Worm (Caenorhabditis elegans): ENCODE data around the gene ast-1.

ast-1 gene

DNA sequence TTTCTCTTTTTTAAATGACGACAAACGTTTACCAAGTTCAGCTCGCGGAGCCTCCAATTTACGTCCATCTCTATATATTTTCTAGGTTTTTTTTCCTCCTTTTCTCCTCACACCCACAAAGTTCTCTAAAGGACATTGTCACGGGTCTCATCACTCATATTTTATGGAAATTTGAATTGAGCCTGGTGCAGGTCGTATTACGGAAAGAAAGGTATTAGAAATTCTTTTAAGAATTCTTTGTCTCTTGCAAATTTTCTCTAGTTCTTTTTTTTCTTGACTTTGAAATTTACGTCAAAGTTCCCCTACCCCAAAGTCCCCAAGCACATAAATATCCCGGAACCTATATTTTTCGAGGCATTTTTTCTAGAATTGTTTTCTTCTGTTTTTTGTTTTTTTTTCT, 16.7 kb downstream of the ast-1 start:
- TF ChIP-seq ceh-13 (GFP tag; optimal IDR thresholded peaks at IDR 0.05) = no peak
- TF ChIP-seq pes-1 (GFP tag; IDR thresholded peaks at IDR 0.05) = no peak
- no peak for TF ChIP-seq flt-1 (GFP tag; IDR thresholded peaks at IDR 0.05)
- no peak for TF ChIP-seq tbx-11 (GFP tag; IDR thresholded peaks at IDR 0.05)
- TF ChIP-seq aly-1 (tag; optimal IDR thresholded peaks at IDR 0.05) = no peak
- no peak for TF ChIP-seq F13C5.2 (tag; optimal IDR thresholded peaks at IDR 0.05)
- TF ChIP-seq hnd-1 (tag; optimal IDR thresholded peaks at IDR 0.05) = no peak
- no peak for TF ChIP-seq tra-4 (tag; optimal IDR thresholded peaks at IDR 0.05)
- TF ChIP-seq ets-7 (tag; optimal IDR thresholded peaks at IDR 0.05) = no peak
- TF ChIP-seq tbx-37 (GFP tag; conservative IDR thresholded peaks at IDR 0.05) = no peak
- TF ChIP-seq B0310.2 (tag; optimal IDR thresholded peaks at IDR 0.05) = no peak
- TF ChIP-seq ceh-36 (tag; optimal IDR thresholded peaks at IDR 0.05) = no peak
- no peak for TF ChIP-seq hmbx-1 (tag; optimal IDR thresholded peaks at IDR 0.05)
- TF ChIP-seq ama-1 (optimal IDR thresholded peaks at IDR 0.05) = no peak
- TF ChIP-seq scrt-1 (GFP tag; IDR thresholded peaks at IDR 0.05) = no peak
- no peak for TF ChIP-seq sea-1 (GFP tag; conservative IDR thresholded peaks at IDR 0.05)
- TF ChIP-seq hmg-4 (GFP tag; optimal IDR thresholded peaks at IDR 0.05) = no peak

DNA sequence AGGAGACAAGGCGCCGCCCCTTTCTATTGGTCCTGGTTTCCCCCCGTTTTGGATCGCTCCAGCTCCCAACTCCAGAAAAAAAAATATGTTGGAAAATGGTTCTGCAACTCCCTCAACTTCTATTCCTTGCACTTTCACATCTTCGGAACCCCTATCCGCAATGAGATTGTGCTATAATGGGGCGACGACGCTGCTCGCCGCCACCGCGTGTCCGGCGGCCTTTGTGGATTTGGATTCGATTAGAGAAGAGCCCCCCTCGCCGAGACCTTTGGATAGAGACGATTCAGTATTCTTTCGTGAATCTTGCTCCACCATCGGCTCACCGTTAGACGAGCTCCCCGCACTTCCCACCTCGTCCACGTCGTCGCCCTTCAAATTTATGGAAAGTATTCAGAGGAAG, 28.0 kb downstream of the ast-1 start:
- TF ChIP-seq tra-4 (tag; optimal IDR thresholded peaks at IDR 0.05) (no peak), flt-1 (GFP tag; IDR thresholded peaks at IDR 0.05) (no peak), ets-7 (tag; optimal IDR thresholded peaks at IDR 0.05) (no peak), B0310.2 (tag; optimal IDR thresholded peaks at IDR 0.05) (no peak)

DNA sequence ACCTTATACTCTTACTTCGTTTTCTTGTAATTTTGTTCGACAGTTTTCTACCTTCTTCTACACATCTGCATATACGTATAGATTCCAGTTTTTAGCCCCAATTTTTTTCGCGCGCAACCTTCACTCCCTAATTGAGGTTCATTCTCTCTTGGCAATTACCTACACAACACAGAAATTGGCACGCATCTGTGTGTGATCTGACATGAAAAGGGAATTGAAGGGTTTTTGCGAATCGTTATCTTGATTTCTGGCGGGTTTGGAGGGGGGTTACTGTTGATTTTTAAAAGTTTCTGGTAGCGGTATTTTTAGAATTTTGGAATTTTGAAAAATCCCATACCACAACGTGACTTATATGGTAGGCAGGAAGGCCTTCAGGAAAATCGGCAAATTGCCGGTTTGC, 32.4 kb downstream of the ast-1 start:
- TF ChIP-seq hnd-1 (tag; optimal IDR thresholded peaks at IDR 0.05) (no peak), ceh-36 (tag; optimal IDR thresholded peaks at IDR 0.05) (no peak), ama-1 (optimal IDR thresholded peaks at IDR 0.05) (no peak), pes-1 (GFP tag; IDR thresholded peaks at IDR 0.05) (no peak), ceh-13 (GFP tag; optimal IDR thresholded peaks at IDR 0.05) (no peak), tbx-11 (GFP tag; IDR thresholded peaks at IDR 0.05) (no peak), B0310.2 (tag; optimal IDR thresholded peaks at IDR 0.05) (no peak), sea-1 (GFP tag; conservative IDR thresholded peaks at IDR 0.05) (no peak), ets-7 (tag; optimal IDR thresholded peaks at IDR 0.05) (no peak), aly-1 (tag; optimal IDR thresholded peaks at IDR 0.05) (no peak), F13C5.2 (tag; optimal IDR thresholded peaks at IDR 0.05) (no peak), tbx-37 (GFP tag; conservative IDR thresholded peaks at IDR 0.05) (no peak), hmbx-1 (tag; optimal IDR thresholded peaks at IDR 0.05) (no peak), flt-1 (GFP tag; IDR thresholded peaks at IDR 0.05) (no peak)

DNA sequence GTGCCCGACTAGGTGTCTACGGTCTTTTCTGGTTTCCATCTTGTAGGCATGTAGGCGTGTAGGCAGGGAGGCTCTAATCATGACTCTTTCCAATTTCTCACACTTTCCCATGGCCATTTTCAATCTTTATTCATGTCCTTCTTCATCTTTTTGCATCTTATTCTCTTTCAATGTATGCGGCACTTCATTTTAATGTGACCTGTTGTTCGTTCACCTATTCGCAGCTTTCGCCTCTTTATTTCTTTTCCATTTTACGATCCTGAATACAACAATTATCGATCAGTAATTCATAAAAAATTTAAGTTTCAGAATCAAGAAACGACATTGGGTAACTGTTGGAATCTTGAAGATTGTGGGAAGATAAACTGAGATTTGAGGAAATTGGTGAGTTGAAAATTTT, 34.7 kb downstream of the ast-1 start, which contains the start of gene rhgf-2:
TSS of gene rhgf-2 (plus strand) at position 301 of the 400 bp plus-strand sequence.
- TF ChIP-seq pes-1 (GFP tag; IDR thresholded peaks at IDR 0.05) (no peak), scrt-1 (GFP tag; IDR thresholded peaks at IDR 0.05) (no peak), sea-1 (GFP tag; conservative IDR thresholded peaks at IDR 0.05) (no peak), ceh-36 (tag; optimal IDR thresholded peaks at IDR 0.05) (no peak), ets-7 (tag; optimal IDR thresholded peaks at IDR 0.05) (no peak), ama-1 (optimal IDR thresholded peaks at IDR 0.05) (no peak), tra-4 (tag; optimal IDR thresholded peaks at IDR 0.05) (no peak), tbx-37 (GFP tag; conservative IDR thresholded peaks at IDR 0.05) (no peak), tbx-11 (GFP tag; IDR thresholded peaks at IDR 0.05) (no peak), ceh-13 (GFP tag; optimal IDR thresholded peaks at IDR 0.05) (no peak), B0310.2 (tag; optimal IDR thresholded peaks at IDR 0.05) (no peak), aly-1 (tag; optimal IDR thresholded peaks at IDR 0.05) (no peak), F13C5.2 (tag; optimal IDR thresholded peaks at IDR 0.05) (no peak), hmbx-1 (tag; optimal IDR thresholded peaks at IDR 0.05) (no peak), flt-1 (GFP tag; IDR thresholded peaks at IDR 0.05) (no peak), hmg-4 (GFP tag; optimal IDR thresholded peaks at IDR 0.05) (no peak)

DNA sequence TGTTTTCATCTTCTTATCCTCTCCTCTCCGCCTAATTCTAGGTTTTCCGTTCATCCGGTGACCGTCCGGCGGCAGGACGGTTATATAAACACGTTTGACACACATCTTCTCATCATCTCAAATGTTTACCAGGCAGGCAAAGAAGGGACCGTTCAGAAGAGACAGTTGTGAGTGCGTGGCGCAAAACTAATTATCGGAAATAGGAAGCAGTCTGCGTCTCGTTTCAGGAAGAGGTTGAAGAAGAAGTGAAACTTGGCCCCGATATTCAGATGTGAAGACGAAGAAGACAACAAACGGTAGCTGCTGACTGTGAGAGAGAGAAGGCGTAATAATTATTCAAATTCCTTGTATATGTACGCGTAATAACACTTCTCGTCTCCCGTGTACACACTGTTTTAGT, 36.4 kb downstream of the ast-1 start:
- no peak for TF ChIP-seq hmbx-1 (tag; optimal IDR thresholded peaks at IDR 0.05)
- TF ChIP-seq scrt-1 (GFP tag; IDR thresholded peaks at IDR 0.05) = no peak
- TF ChIP-seq aly-1 (tag; optimal IDR thresholded peaks at IDR 0.05) = no peak
- TF ChIP-seq flt-1 (GFP tag; IDR thresholded peaks at IDR 0.05) = no peak
- TF ChIP-seq ama-1 (optimal IDR thresholded peaks at IDR 0.05) = no peak
- no peak for TF ChIP-seq ets-7 (tag; optimal IDR thresholded peaks at IDR 0.05)
- TF ChIP-seq ceh-13 (GFP tag; optimal IDR thresholded peaks at IDR 0.05) = no peak
- no peak for TF ChIP-seq tbx-11 (GFP tag; IDR thresholded peaks at IDR 0.05)
- no peak for TF ChIP-seq tbx-37 (GFP tag; conservative IDR thresholded peaks at IDR 0.05)
- no peak for TF ChIP-seq sea-1 (GFP tag; conservative IDR thresholded peaks at IDR 0.05)
- no peak for TF ChIP-seq pes-1 (GFP tag; IDR thresholded peaks at IDR 0.05)
- TF ChIP-seq B0310.2 (tag; optimal IDR thresholded peaks at IDR 0.05) = no peak
- no peak for TF ChIP-seq ceh-36 (tag; optimal IDR thresholded peaks at IDR 0.05)
- no peak for TF ChIP-seq hmg-4 (GFP tag; optimal IDR thresholded peaks at IDR 0.05)

DNA sequence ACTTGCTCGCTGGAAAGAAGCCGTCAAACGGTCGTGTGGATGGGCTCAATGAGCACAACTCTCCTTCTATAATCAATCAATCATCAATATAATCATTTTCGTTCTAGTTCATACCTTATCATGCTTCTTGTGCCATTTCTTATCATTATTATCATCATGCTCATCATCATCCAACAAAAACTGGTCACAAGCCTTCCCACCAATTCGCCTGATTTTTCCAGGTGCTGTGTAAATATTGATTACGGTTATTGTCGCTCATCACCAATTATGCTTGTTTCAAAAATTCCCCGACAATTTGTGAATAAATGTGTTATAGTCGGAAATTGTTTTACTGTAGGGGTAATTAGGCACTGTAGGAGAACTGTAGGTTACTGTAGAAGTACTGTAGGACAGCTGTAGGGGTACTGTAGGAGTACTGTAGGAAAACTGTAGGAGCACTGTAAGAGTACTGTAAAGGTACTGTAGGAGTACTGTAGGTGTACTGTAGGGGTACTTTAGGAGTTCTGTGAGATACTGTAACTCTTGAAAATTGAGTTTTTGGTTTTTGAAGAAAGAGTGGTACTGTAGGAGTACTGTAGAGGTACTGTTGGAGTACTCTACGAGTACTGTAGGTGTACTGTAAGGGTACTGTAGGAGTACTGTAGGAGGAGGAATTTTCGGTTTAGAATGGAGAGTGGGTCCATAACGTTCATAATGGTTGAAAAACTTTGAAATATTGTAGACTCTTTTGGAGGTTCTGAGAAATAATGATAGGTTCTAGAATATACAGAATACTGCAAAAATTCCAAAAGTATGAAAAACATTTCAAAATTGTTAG, 40.9 kb downstream of the ast-1 start:
- TF ChIP-seq scrt-1 (GFP tag; IDR thresholded peaks at IDR 0.05) = no peak
- TF ChIP-seq sea-1 (GFP tag; conservative IDR thresholded peaks at IDR 0.05) = 0 out of 2 replicates have a peak, but pooled peaks have one; percentile 51
- no peak for TF ChIP-seq pes-1 (GFP tag; IDR thresholded peaks at IDR 0.05)

DNA sequence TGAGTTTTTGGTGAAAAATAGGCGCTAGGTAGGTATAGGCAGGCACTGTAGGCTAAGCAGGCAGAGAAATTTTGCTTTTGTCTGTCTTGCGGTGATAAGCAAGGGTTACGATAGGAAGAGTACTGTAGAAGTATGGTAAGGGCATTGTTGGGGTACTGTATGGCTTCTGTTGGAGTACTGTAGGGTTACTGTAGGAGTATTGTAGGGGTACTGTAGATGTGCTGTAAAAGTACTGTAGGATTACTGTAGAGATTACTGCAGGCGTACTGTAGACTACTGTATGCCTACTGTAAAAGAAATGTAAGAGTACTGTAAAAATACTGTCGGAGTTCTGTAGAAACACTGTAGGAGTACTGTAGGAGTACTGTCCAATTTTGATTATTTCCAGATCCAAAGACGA, 42.7 kb downstream of the ast-1 start:
- TF ChIP-seq hmg-4 (GFP tag; optimal IDR thresholded peaks at IDR 0.05) (no peak), ceh-36 (tag; optimal IDR thresholded peaks at IDR 0.05) (no peak), tbx-37 (GFP tag; conservative IDR thresholded peaks at IDR 0.05) (no peak), aly-1 (tag; optimal IDR thresholded peaks at IDR 0.05) (no peak), pes-1 (GFP tag; IDR thresholded peaks at IDR 0.05) (no peak), F13C5.2 (tag; optimal IDR thresholded peaks at IDR 0.05) (no peak), B0310.2 (tag; optimal IDR thresholded peaks at IDR 0.05) (no peak), sea-1 (GFP tag; conservative IDR thresholded peaks at IDR 0.05) (no peak), ama-1 (optimal IDR thresholded peaks at IDR 0.05) (no peak), tra-4 (tag; optimal IDR thresholded peaks at IDR 0.05) (no peak), ceh-13 (GFP tag; optimal IDR thresholded peaks at IDR 0.05) (no peak), flt-1 (GFP tag; IDR thresholded peaks at IDR 0.05) (no peak), hmbx-1 (tag; optimal IDR thresholded peaks at IDR 0.05) (no peak), tbx-11 (GFP tag; IDR thresholded peaks at IDR 0.05) (no peak), hnd-1 (tag; optimal IDR thresholded peaks at IDR 0.05) (no peak), scrt-1 (GFP tag; IDR thresholded peaks at IDR 0.05) (no peak), ets-7 (tag; optimal IDR thresholded peaks at IDR 0.05) (no peak)

Measured in whole organism, early embryonic.